Worm (Caenorhabditis elegans): Measurements from ENCODE around the gene C35B1.2.

ce11 chrIV:4049398-4049998 lies 36.5 kb upstream of the C35B1.2 start, which contains the start of gene pcn-1:
- peak; percentile 3 for TF ChIP-seq dao-5 (tag; optimal IDR thresholded peaks at IDR 0.05)
- TF ChIP-seq him-1 (tag; optimal IDR thresholded peaks at IDR 0.05) = peak; percentile 91
- TF ChIP-seq W03F9.2 (tag; optimal IDR thresholded peaks at IDR 0.05) = peak; percentile 95

All from whole organism, L4/young adult.